8 worm cellular contexts compared by ENCODE assay signal in the genomic region with DNA sequence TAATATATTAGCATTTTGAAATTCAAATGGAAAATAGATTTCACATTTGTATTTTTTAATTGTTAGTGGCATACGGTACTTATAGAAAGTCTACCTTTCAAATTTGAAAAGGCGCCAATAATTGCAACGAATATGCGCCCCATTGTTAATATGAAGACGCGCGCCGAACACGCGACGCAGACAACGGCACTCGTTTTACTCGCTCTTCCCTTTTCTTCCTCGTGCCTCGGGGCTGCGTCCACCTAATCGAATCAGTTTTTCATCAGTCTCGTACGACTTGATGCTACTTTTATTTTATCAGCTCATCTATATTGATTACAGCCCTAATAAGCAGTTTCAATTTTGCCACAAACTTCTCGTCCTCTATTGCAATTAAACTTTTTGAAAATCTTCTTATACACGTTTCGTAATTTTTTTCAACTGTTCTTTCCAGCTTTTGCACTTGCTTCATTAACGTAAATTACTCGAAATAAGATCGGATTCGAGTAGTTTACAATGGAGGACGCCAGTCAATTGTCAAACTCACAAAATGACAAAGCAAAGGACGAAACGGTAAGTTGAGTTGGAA.
TF ChIP-seq lines count a peak whose summit lies in the region.

A gene (plus strand): TSS at position 432 of the 568 bp plus-strand sequence.

TF ChIP-seq in whole organism, L1 larva, 84 proteins besides CTCF, POLR2A, EP300 and RAD21 (continues in another document):
- TF ChIP-seq nhr-20 (tag; optimal IDR thresholded peaks at IDR 0.05; lab: Kevin White, UChicago) (peak; percentile 73), nhr-77 (tag; optimal IDR thresholded peaks at IDR 0.05; lab: Kevin White, UChicago) (peak; percentile 39), mdl-1 (tag; optimal IDR thresholded peaks at IDR 0.05; lab: Kevin White, UChicago) (peak in 1 of 2 experiments; percentile 82), fkh-8 (tag; optimal IDR thresholded peaks at IDR 0.05; lab: Kevin White, UChicago) (peak; percentile 71), nhr-47 (tag; optimal IDR thresholded peaks at IDR 0.05; lab: Kevin White, UChicago) (peak; percentile 73), fkh-10 (GFP tag; optimal IDR thresholded peaks at IDR 0.05; lab: Kevin White, UChicago) (peak; percentile 36), unc-62 (GFP tag; optimal IDR thresholded peaks at IDR 0.05; lab: Kevin White, UChicago) (no peak), unc-130 (tag; optimal IDR thresholded peaks at IDR 0.05; lab: Kevin White, UChicago) (peak; percentile 68), ceh-82 (tag; optimal IDR thresholded peaks at IDR 0.05; lab: Kevin White, UChicago) (peak; percentile 6 to 77 (median 18)), skn-1 (tag; optimal IDR thresholded peaks at IDR 0.05; lab: Kevin White, UChicago) (peak; percentile 77)

TF ChIP-seq in whole organism, L2 larva, 48 proteins besides CTCF, POLR2A, EP300 and RAD21 (continues in another document):
- TF ChIP-seq ZK546.5 (tag; optimal IDR thresholded peaks at IDR 0.05; lab: Kevin White, UChicago), result no peak
- TF ChIP-seq lin-39 (tag; optimal IDR thresholded peaks at IDR 0.05; lab: Kevin White, UChicago), result no peak
- no peak for TF ChIP-seq aly-2 (tag; optimal IDR thresholded peaks at IDR 0.05; lab: Kevin White, UChicago)
- TF ChIP-seq sma-9 (GFP tag; optimal IDR thresholded peaks at IDR 0.05; lab: Kevin White, UChicago), result peak; percentile 58
- no peak for TF ChIP-seq sma-9 (tag; optimal IDR thresholded peaks at IDR 0.05; lab: Kevin White, UChicago)
- no peak for TF ChIP-seq alr-1 (tag; optimal IDR thresholded peaks at IDR 0.05; lab: Kevin White, UChicago)
- peak; percentile 78 for TF ChIP-seq gmeb-1 (tag; optimal IDR thresholded peaks at IDR 0.05; lab: Kevin White, UChicago)
- TF ChIP-seq sma-3 (GFP tag; optimal IDR thresholded peaks at IDR 0.05; lab: Kevin White, UChicago), result peak; percentile 57
- no peak for TF ChIP-seq ama-1 (optimal IDR thresholded peaks at IDR 0.05; lab: Kevin White, UChicago)
- no peak for TF ChIP-seq nhr-10 (tag; optimal IDR thresholded peaks at IDR 0.05; lab: Kevin White, UChicago)
- peak; percentile 59 for TF ChIP-seq fos-1 (tag; optimal IDR thresholded peaks at IDR 0.05; lab: Kevin White, UChicago)

TF ChIP-seq in whole organism, L3 larva, 47 proteins besides CTCF, POLR2A, EP300 and RAD21 (continues in another document):
- TF ChIP-seq ceh-82 (tag; optimal IDR thresholded peaks at IDR 0.05; lab: Kevin White, UChicago) (no peak), nfya-1 (tag; optimal IDR thresholded peaks at IDR 0.05; lab: Kevin White, UChicago; ENCODE audit: insufficient read depth) (peak; percentile 74), pha-4 (tag; optimal IDR thresholded peaks at IDR 0.05; lab: Kevin White, UChicago) (peak; percentile 87), nhr-25 (tag; optimal IDR thresholded peaks at IDR 0.05; lab: Kevin White, UChicago) (peak; percentile 75), aly-2 (tag; optimal IDR thresholded peaks at IDR 0.05; lab: Kevin White, UChicago) (no peak), mml-1 (tag; optimal IDR thresholded peaks at IDR 0.05; lab: Kevin White, UChicago) (no peak), elt-2 (tag; optimal IDR thresholded peaks at IDR 0.05; lab: Kevin White, UChicago) (peak; percentile 77), skn-1 (tag; optimal IDR thresholded peaks at IDR 0.05; lab: Kevin White, UChicago) (peak; percentile 38), lin-39 (tag; optimal IDR thresholded peaks at IDR 0.05; lab: Kevin White, UChicago) (peak; percentile 80), nhr-23 (tag; optimal IDR thresholded peaks at IDR 0.05; lab: Kevin White, UChicago) (peak; percentile 66), pqm-1 (tag; optimal IDR thresholded peaks at IDR 0.05; lab: Kevin White, UChicago) (peak; percentile 60)

TF ChIP-seq in whole organism, L4 larva, 104 proteins besides CTCF, POLR2A, EP300 and RAD21 (continues in another document):
- TF ChIP-seq mdl-1 (tag; optimal IDR thresholded peaks at IDR 0.05; lab: Kevin White, UChicago) (peak in 1 of 2 experiments; percentile 82), mxl-2 (GFP tag; conservative IDR thresholded peaks at IDR 0.05; lab: Robert Waterston, UW) (no peak), lin-1 (GFP tag; IDR thresholded peaks at IDR 0.05; lab: Robert Waterston, UW) (0 out of 2 replicates have a peak, but pooled peaks have one; percentile 33), hif-1 (tag; optimal IDR thresholded peaks at IDR 0.05; lab: Kevin White, UChicago) (peak in 1 of 2 experiments; percentile 63), F26F4.8 (GFP tag; conservative IDR thresholded peaks at IDR 0.05; lab: Robert Waterston, UW) (no peak), nhr-41 (GFP tag; IDR thresholded peaks at IDR 0.05; lab: Robert Waterston, UW) (no peak), ztf-7 (tag; optimal IDR thresholded peaks at IDR 0.05; lab: Kevin White, UChicago) (peak; percentile 13), lin-15B (tag; optimal IDR thresholded peaks at IDR 0.05; lab: Kevin White, UChicago) (no peak), zfp-3 (GFP tag; conservative IDR thresholded peaks at IDR 0.05; lab: Robert Waterston, UW) (no peak), lin-38 (GFP tag; IDR thresholded peaks at IDR 0.05; lab: Robert Waterston, UW) (peak; percentile 89)

TF ChIP-seq in whole organism, late embryonic, 69 proteins besides CTCF, POLR2A, EP300 and RAD21 (continues in another document):
- TF ChIP-seq tbx-2 (tag; optimal IDR thresholded peaks at IDR 0.05; lab: Kevin White, UChicago) (peak; percentile 52), zip-5 (tag; optimal IDR thresholded peaks at IDR 0.05; lab: Kevin White, UChicago) (no peak), ahr-1 (tag; optimal IDR thresholded peaks at IDR 0.05; lab: Kevin White, UChicago) (no peak), unc-42 (tag; optimal IDR thresholded peaks at IDR 0.05; lab: Kevin White, UChicago) (peak; percentile 94), ceh-2 (tag; optimal IDR thresholded peaks at IDR 0.05; lab: Kevin White, UChicago) (peak; percentile 25), tbx-7 (tag; optimal IDR thresholded peaks at IDR 0.05; lab: Kevin White, UChicago) (no peak), elt-2 (tag; optimal IDR thresholded peaks at IDR 0.05; lab: Kevin White, UChicago) (peak; percentile 15), nfya-1 (tag; optimal IDR thresholded peaks at IDR 0.05; lab: Kevin White, UChicago) (peak; percentile 39), fkh-10 (GFP tag; optimal IDR thresholded peaks at IDR 0.05; lab: Kevin White, UChicago) (no peak), K02D7.2 (tag; optimal IDR thresholded peaks at IDR 0.05; lab: Kevin White, UChicago) (no peak), ceh-31 (tag; optimal IDR thresholded peaks at IDR 0.05; lab: Kevin White, UChicago) (peak; percentile 76), ceh-45 (GFP tag; IDR thresholded peaks at IDR 0.05; lab: Robert Waterston, UW) (no peak)

TF ChIP-seq in whole organism, midembryonic, 9 proteins besides CTCF, POLR2A, EP300 and RAD21:
- TF ChIP-seq ztf-23 (GFP tag; IDR thresholded peaks at IDR 0.05; lab: Robert Waterston, UW), result 0 out of 2 replicates have a peak, but pooled peaks have one; percentile 18
- TF ChIP-seq flt-1 (GFP tag; IDR thresholded peaks at IDR 0.05; lab: Robert Waterston, UW), result no peak

TF ChIP-seq in whole organism, mixed stage, embryonic, 35 proteins besides CTCF, POLR2A, EP300 and RAD21:
- no peak for TF ChIP-seq ham-2 (GFP tag; optimal IDR thresholded peaks at IDR 0.05; lab: Kevin White, UChicago)
- no peak for TF ChIP-seq ceh-43 (GFP tag; optimal IDR thresholded peaks at IDR 0.05; lab: Kevin White, UChicago)
- peak; percentile 23 for TF ChIP-seq lin-13 (tag; optimal IDR thresholded peaks at IDR 0.05; lab: Kevin White, UChicago)
- TF ChIP-seq sem-2 (GFP tag; optimal IDR thresholded peaks at IDR 0.05; lab: Kevin White, UChicago), result no peak
- TF ChIP-seq lsy-2 (tag; optimal IDR thresholded peaks at IDR 0.05; lab: Kevin White, UChicago), result peak; percentile 68
- TF ChIP-seq nhr-237 (tag; optimal IDR thresholded peaks at IDR 0.05; lab: Kevin White, UChicago), result peak; percentile 32
- peak; percentile 54 for TF ChIP-seq mep-1 (tag; optimal IDR thresholded peaks at IDR 0.05; lab: Kevin White, UChicago)
- peak; percentile 18 for TF ChIP-seq pha-4 (tag; optimal IDR thresholded peaks at IDR 0.05; lab: Kevin White, UChicago)
- peak; percentile 89 for TF ChIP-seq ces-1 (GFP tag; optimal IDR thresholded peaks at IDR 0.05; lab: Kevin White, UChicago)
- peak; percentile 10 for TF ChIP-seq hlh-1 (tag; optimal IDR thresholded peaks at IDR 0.05; lab: Kevin White, UChicago)
- peak; percentile 18 for TF ChIP-seq ceh-39 (tag; optimal IDR thresholded peaks at IDR 0.05; lab: Kevin White, UChicago)
TF ChIP-seq in whole organism, mixed stage, embryonic: peak in this region for 8.

TF ChIP-seq in whole organism, young adult, 124 proteins besides CTCF, POLR2A, EP300 and RAD21 (continues in another document):
- peak; percentile 53 for TF ChIP-seq tbp1 (GFP tag; optimal IDR thresholded peaks at IDR 0.05; lab: Kevin White, UChicago)
- TF ChIP-seq atf-7 (tag; optimal IDR thresholded peaks at IDR 0.05; lab: Kevin White, UChicago), result no peak
- no peak for TF ChIP-seq mes-4 (tag; optimal IDR thresholded peaks at IDR 0.05; lab: Kevin White, UChicago)
- no peak for TF ChIP-seq ztf-3 (GFP tag; optimal IDR thresholded peaks at IDR 0.05; lab: Kevin White, UChicago)
- no peak for TF ChIP-seq mel-28 (tag; optimal IDR thresholded peaks at IDR 0.05; lab: Kevin White, UChicago; ENCODE audit: borderline replicate concordance)
- TF ChIP-seq snpc-1.3 (tag; optimal IDR thresholded peaks at IDR 0.05; lab: Kevin White, UChicago; ENCODE audit: insufficient read depth), result no peak
- TF ChIP-seq ekl-4 (GFP tag; IDR thresholded peaks at IDR 0.05; lab: Robert Waterston, UW), result peak; percentile 51; the same call in 1 of the 2 replicates
- TF ChIP-seq T26A5.8 (tag; optimal IDR thresholded peaks at IDR 0.05; lab: Kevin White, UChicago), result no peak
- no peak for TF ChIP-seq B0336.3 (GFP tag; IDR thresholded peaks at IDR 0.05; lab: Robert Waterston, UW)
- peak; percentile 68 for TF ChIP-seq dpl-1 (GFP tag; optimal IDR thresholded peaks at IDR 0.05; lab: Kevin White, UChicago)
- no peak for TF ChIP-seq F10E7.11 (tag; optimal IDR thresholded peaks at IDR 0.05; lab: Kevin White, UChicago)
- peak; percentile 75 for TF ChIP-seq efl-1 (GFP tag; optimal IDR thresholded peaks at IDR 0.05; lab: Kevin White, UChicago)
- peak; percentile 56; the same call in 1 of the 2 replicates for TF ChIP-seq Y95B8A.8 (GFP tag; IDR thresholded peaks at IDR 0.05; lab: Robert Waterston, UW)
- TF ChIP-seq lin-26 (GFP tag; IDR thresholded peaks at IDR 0.05; lab: Robert Waterston, UW), result peak; percentile 54
- TF ChIP-seq attf-3 (GFP tag; conservative IDR thresholded peaks at IDR 0.05; lab: Robert Waterston, UW), result no peak
- TF ChIP-seq aptf-3 (GFP tag; IDR thresholded peaks at IDR 0.05; lab: Robert Waterston, UW), result no peak
- no peak for TF ChIP-seq snpc-1.1 (tag; optimal IDR thresholded peaks at IDR 0.05; lab: Kevin White, UChicago; ENCODE audit: insufficient read depth)
- TF ChIP-seq ceh-100 (GFP tag; IDR thresholded peaks at IDR 0.05; lab: Robert Waterston, UW), result no peak
- peak; percentile 51 for TF ChIP-seq ztf-18 (tag; optimal IDR thresholded peaks at IDR 0.05; lab: Kevin White, UChicago)
- TF ChIP-seq D2030.7 (GFP tag; IDR thresholded peaks at IDR 0.05; lab: Robert Waterston, UW), result peak; percentile 68
- no peak for TF ChIP-seq repo-1 (tag; optimal IDR thresholded peaks at IDR 0.05; lab: Kevin White, UChicago)
- peak; percentile 47 for TF ChIP-seq ZK185.1 (tag; optimal IDR thresholded peaks at IDR 0.05; lab: Kevin White, UChicago; ENCODE audit: poor library complexity, severe bottlenecking)
